Fruit fly (Drosophila melanogaster) whole organism, embryonic: ENCODE data around the gene CG5618.

Source experiments
- Blimp-1 ChIP-seq: fragments of 200-800 bp; sonication (Bioruptor generic); optimal IDR thresholded peaks from 3 replicates; lab custom pipeline; 2018; ENCODE audit warnings: missing biosample characterization, missing genetic modification characterization, mild to moderate bottlenecking, moderate library complexity, missing genetic modification reagents
- CG1024 ChIP-seq: fragments of 200-800 bp; sonication (Bioruptor generic); IDR thresholded peaks from 2 replicates; pipeline ENCODE4 v1.3.6; 2022; ENCODE audit warnings: missing biosample characterization, missing genetic modification characterization
- CG10274 ChIP-seq: fragments of 200-800 bp; sonication (Bioruptor generic); optimal IDR thresholded peaks from 3 replicates; lab custom pipeline; 2017; ENCODE audit warnings: missing biosample characterization, mild to moderate bottlenecking, missing genetic modification characterization
- CG11560 ChIP-seq: fragments of 200-800 bp; sonication (Bioruptor generic); IDR thresholded peaks from 3 replicates; pipeline ENCODE4 v1.3.6; 2022; ENCODE audit warnings: missing biosample characterization, missing genetic modification characterization
- CG12391 ChIP-seq: fragments of 200-800 bp; sonication (Bioruptor generic); optimal IDR thresholded peaks from 3 replicates; lab custom pipeline; 2018; ENCODE audit warnings: missing biosample characterization, mild to moderate bottlenecking, missing genetic modification characterization, moderate library complexity
- CG12659 ChIP-seq: fragments of 200-800 bp; sonication (Bioruptor generic); optimal IDR thresholded peaks from 3 replicates; lab custom pipeline; 2017; ENCODE audit warnings: mild to moderate bottlenecking, missing biosample characterization, missing genetic modification reagents, missing genetic modification characterization
- CG12769 ChIP-seq: fragments of 200-800 bp; sonication (Bioruptor generic); optimal IDR thresholded peaks from 2 replicates; lab custom pipeline; 2019; ENCODE audit warnings: missing biosample characterization, mild to moderate bottlenecking, missing genetic modification characterization, moderate library complexity
- CG13123 ChIP-seq: fragments of 200-800 bp; sonication (Bioruptor generic); optimal IDR thresholded peaks from 2 replicates; lab custom pipeline; 2016; ENCODE audit warnings: missing biosample characterization, missing genetic modification characterization
- CG14441 ChIP-seq: fragments of 200-800 bp; sonication (Bioruptor generic); IDR thresholded peaks from 2 replicates; pipeline ENCODE4 v1.3.6; 2022; ENCODE audit warnings: missing biosample characterization, missing genetic modification characterization
- CG14667 ChIP-seq: fragments of 200-800 bp; sonication (Bioruptor generic); IDR thresholded peaks from 2 replicates; pipeline ENCODE4 v1.3.6; 2022; ENCODE audit warnings: missing biosample characterization, missing genetic modification characterization
- CG18476 ChIP-seq: fragments of 200-800 bp; sonication (Bioruptor generic); optimal IDR thresholded peaks from 2 replicates; lab custom pipeline; 2016; ENCODE audit warnings: missing biosample characterization, mild to moderate bottlenecking, missing genetic modification characterization
- CG2116 ChIP-seq: fragments of 200-800 bp; sonication (Bioruptor generic); optimal IDR thresholded peaks from 3 replicates; lab custom pipeline; 2018; ENCODE audit warnings: missing biosample characterization, mild to moderate bottlenecking, missing genetic modification characterization
- CG32772 ChIP-seq: fragments of 200-800 bp; sonication (Bioruptor generic); IDR thresholded peaks from 2 replicates; pipeline ENCODE4 v1.3.6; 2022; ENCODE audit warnings: missing biosample characterization, missing genetic modification characterization
- CG34376 ChIP-seq: fragments of 200-800 bp; sonication (Bioruptor generic); optimal IDR thresholded peaks from 2 replicates; lab custom pipeline; 2018; ENCODE audit warnings: missing biosample characterization, mild to moderate bottlenecking, missing genetic modification characterization
- CG3995 ChIP-seq: fragments of 200-800 bp; sonication (Bioruptor generic); optimal IDR thresholded peaks from 3 replicates; lab custom pipeline; 2016; ENCODE audit warnings: missing biosample characterization, missing genetic modification characterization
- CG4854 ChIP-seq: fragments of 200-800 bp; sonication (Bioruptor generic); optimal IDR thresholded peaks from 2 replicates; lab custom pipeline; 2016; ENCODE audit warnings: missing biosample characterization, missing genetic modification characterization, inconsistent platforms
- CG6175 ChIP-seq: fragments of 200-800 bp; sonication (Bioruptor generic); IDR thresholded peaks from 3 replicates; pipeline ENCODE4 v1.3.6; 2022; ENCODE audit warnings: missing biosample characterization, missing genetic modification characterization
- CG6791 ChIP-seq: fragments of 200-800 bp; sonication (Bioruptor generic); IDR thresholded peaks from 3 replicates; pipeline ENCODE4 v1.3.6; 2022; ENCODE audit warnings: missing biosample characterization, missing genetic modification characterization; ENCODE audit not compliant: partially characterized antibody
- CG9437 ChIP-seq: fragments of 200-800 bp; sonication (Bioruptor generic); optimal IDR thresholded peaks from 2 replicates; lab custom pipeline; 2018; ENCODE audit warnings: missing biosample characterization, mild to moderate bottlenecking, missing genetic modification characterization
- CG9797 ChIP-seq: fragments of 200-800 bp; sonication (Bioruptor generic); optimal IDR thresholded peaks from 3 replicates; lab custom pipeline; 2018; ENCODE audit warnings: missing biosample characterization, mild to moderate bottlenecking, missing genetic modification characterization
- ERR ChIP-seq: fragments of 200-800 bp; sonication (Bioruptor generic); optimal IDR thresholded peaks from 2 replicates; lab custom pipeline; 2016; ENCODE audit warnings: missing biosample characterization, missing genetic modification characterization
- Ets97D ChIP-seq: fragments of 200-800 bp; sonication (Bioruptor generic); optimal IDR thresholded peaks from 3 replicates; lab custom pipeline; 2016; ENCODE audit warnings: missing biosample characterization, missing genetic modification characterization
- Fer2 ChIP-seq: fragments of 200-800 bp; sonication (Bioruptor generic); optimal IDR thresholded peaks from 2 replicates; lab custom pipeline; 2018; ENCODE audit warnings: missing biosample characterization, mild to moderate bottlenecking, missing genetic modification characterization, moderate library complexity
- GATAe ChIP-seq: fragments of 200-800 bp; sonication (Bioruptor generic); conservative IDR thresholded peaks from 2 replicates; pipeline ENCODE4 v1.3.6; 2022; ENCODE audit warnings: missing biosample characterization, missing genetic modification characterization
- HLH4C ChIP-seq: fragments of 200-800 bp; sonication (Bioruptor generic); IDR thresholded peaks from 3 replicates; pipeline ENCODE4 v1.3.6; 2022; ENCODE audit warnings: missing biosample characterization, missing genetic modification characterization; ENCODE audit not compliant: partially characterized antibody
- Hsf ChIP-seq: fragments of 200-800 bp; sonication (Bioruptor generic); optimal IDR thresholded peaks from 3 replicates; lab custom pipeline; 2016; ENCODE audit warnings: missing biosample characterization, missing genetic modification characterization
- Lim3 ChIP-seq: fragments of 200-800 bp; sonication (Bioruptor generic); IDR thresholded peaks from 2 replicates; pipeline ENCODE4 v1.3.6; 2022; ENCODE audit warnings: missing biosample characterization, missing genetic modification characterization
- MBD-R2 ChIP-seq: fragments of 200-800 bp; sonication (Bioruptor generic); IDR thresholded peaks from 2 replicates; pipeline ENCODE4 v1.3.6; 2022; ENCODE audit warnings: missing biosample characterization, missing genetic modification characterization
- Mad ChIP-seq: fragments of 200-800 bp; sonication (Bioruptor generic); optimal IDR thresholded peaks from 2 replicates; lab custom pipeline; 2016; ENCODE audit warnings: missing biosample characterization, missing genetic modification characterization
- Opbp ChIP-seq: fragments of 200-800 bp; sonication (Bioruptor generic); IDR thresholded peaks from 3 replicates; pipeline ENCODE4 v1.3.6; 2022; ENCODE audit warnings: missing biosample characterization, missing genetic modification characterization; ENCODE audit not compliant: partially characterized antibody
- Poxn ChIP-seq: fragments of 200-800 bp; sonication (Bioruptor generic); IDR thresholded peaks from 2 replicates; pipeline ENCODE4 v1.3.6; 2022; ENCODE audit warnings: missing biosample characterization, missing genetic modification characterization
- Sox102F ChIP-seq: fragments of 200-800 bp; sonication (Bioruptor generic); optimal IDR thresholded peaks from 2 replicates; lab custom pipeline; 2018; ENCODE audit warnings: missing biosample characterization, mild to moderate bottlenecking, missing genetic modification characterization, moderate library complexity
- bbx ChIP-seq: fragments of 200-800 bp; sonication (Bioruptor generic); IDR thresholded peaks from 2 replicates; pipeline ENCODE4 v1.3.6; 2022; ENCODE audit warnings: missing biosample characterization, missing genetic modification characterization; ENCODE audit not compliant: partially characterized antibody
- cad ChIP-seq: fragments of >200 bp; optimal IDR thresholded peaks from 2 replicates; lab custom pipeline; 2017; ENCODE audit warnings: missing biosample characterization, missing genetic modification characterization
- ewg ChIP-seq: fragments of 200-800 bp; sonication (Bioruptor generic); optimal IDR thresholded peaks from 3 replicates; lab custom pipeline; 2017; ENCODE audit warnings: mild to moderate bottlenecking, missing biosample characterization, missing genetic modification reagents, missing genetic modification characterization
- exex ChIP-seq: fragments of 200-800 bp; sonication (Bioruptor generic); optimal IDR thresholded peaks from 4 replicates; lab custom pipeline; 2018; ENCODE audit warnings: missing biosample characterization, mild to moderate bottlenecking, missing genetic modification characterization, moderate library complexity
- h ChIP-seq: fragments of >200 bp; optimal IDR thresholded peaks from 2 replicates; lab custom pipeline; 2017
- insv ChIP-seq, 2 experiments: fragments of 200-800 bp; sonication (Bioruptor generic); optimal IDR thresholded peaks; 3 replicates each; lab custom pipeline; 2016 to 2018; ENCODE audit warnings: missing biosample characterization in 2 of 2, missing genetic modification characterization in 2 of 2
- inv ChIP-seq: fragments of 200-800 bp; sonication (Bioruptor generic); IDR thresholded peaks from 2 replicates; pipeline ENCODE4 v1.3.6; 2022; ENCODE audit warnings: missing biosample characterization, missing genetic modification characterization; ENCODE audit not compliant: partially characterized antibody
- knrl ChIP-seq: fragments of 200-800 bp; sonication (Bioruptor generic); IDR thresholded peaks from 3 replicates; pipeline ENCODE4 v1.3.6; 2022; ENCODE audit warnings: missing biosample characterization, missing genetic modification characterization; ENCODE audit not compliant: partially characterized antibody
- lola ChIP-seq, 3 experiments: fragments of >200 bp in 2 of 3; fragments of 200-800 bp in 1 of 3; sonication (Bioruptor generic) in 1 of 3; optimal IDR thresholded peaks; 2 replicates each; lab custom pipeline; 2017 to 2019; ENCODE audit warnings: missing biosample characterization in 3 of 3, missing genetic modification characterization in 3 of 3, mild to moderate bottlenecking in 1 of 3, moderate library complexity in 1 of 3
- mam ChIP-seq: fragments of 200-800 bp; sonication (Bioruptor generic); optimal IDR thresholded peaks from 3 replicates; lab custom pipeline; 2016; ENCODE audit warnings: missing biosample characterization, missing genetic modification characterization
- mld ChIP-seq: fragments of 200-800 bp; sonication (Bioruptor generic); IDR thresholded peaks from 3 replicates; pipeline ENCODE4 v1.3.6; 2022; ENCODE audit warnings: missing biosample characterization, missing genetic modification characterization; ENCODE audit not compliant: partially characterized antibody
- nau ChIP-seq: fragments of 200-800 bp; sonication (Bioruptor generic); optimal IDR thresholded peaks from 3 replicates; lab custom pipeline; 2017; ENCODE audit warnings: missing biosample characterization, mild to moderate bottlenecking, missing genetic modification characterization, missing genetic modification reagents
- pfk ChIP-seq: fragments of 200-800 bp; sonication (Bioruptor generic); optimal IDR thresholded peaks from 2 replicates; lab custom pipeline; 2018; ENCODE audit warnings: missing biosample characterization, mild to moderate bottlenecking, missing genetic modification characterization, moderate library complexity
- psq ChIP-seq: fragments of 200-800 bp; sonication (Bioruptor generic); optimal IDR thresholded peaks from 2 replicates; lab custom pipeline; 2017; ENCODE audit warnings: missing biosample characterization, missing genetic modification characterization
- sens-2 ChIP-seq: fragments of 200-800 bp; sonication (Bioruptor generic); IDR thresholded peaks from 2 replicates; pipeline ENCODE4 v1.3.6; 2022; ENCODE audit warnings: missing biosample characterization, missing genetic modification characterization
- sob ChIP-seq: fragments of 200-800 bp; sonication (Bioruptor generic); IDR thresholded peaks from 2 replicates; pipeline ENCODE4 v1.3.6; 2022; ENCODE audit warnings: missing biosample characterization, missing genetic modification characterization
- tna ChIP-seq: fragments of 200-800 bp; sonication (Bioruptor generic); IDR thresholded peaks from 2 replicates; pipeline ENCODE4 v1.3.6; 2022; ENCODE audit warnings: missing biosample characterization, missing genetic modification characterization; ENCODE audit not compliant: partially characterized antibody

Gene CG5618

dm6 chr3L:20399550-20400109 lies 46.4 kb downstream of the CG5618 start (continued):
- TF ChIP-seq mld (GFP tag; lab: Robert Waterston, UW) (no peak), Mad (GFP tag; lab: Kevin White, UChicago) (peak; percentile 82), CG6175 (GFP tag; lab: Robert Waterston, UW) (0 out of 3 replicates have a peak, but pooled peaks have one; percentile 41), MBD-R2 (GFP tag; lab: Robert Waterston, UW) (peak; percentile 60; the same call in 1 of the 2 replicates), psq (peak; percentile 70), h (no peak), CG14667 (GFP tag; lab: Robert Waterston, UW) (peak; percentile 74), ewg (GFP tag; lab: Kevin White, UChicago) (peak; percentile 76), CG11560 (tag; lab: Robert Waterston, UW) (peak; percentile 74), CG3995 (peak; percentile 55), mam (GFP tag; lab: Kevin White, UChicago) (peak; percentile 86), Opbp (GFP tag; lab: Robert Waterston, UW) (no peak), Blimp-1 (GFP tag; lab: Kevin White, UChicago) (peak; percentile 81), Hsf (peak; percentile 87), CG32772 (GFP tag; lab: Robert Waterston, UW) (peak; percentile 66), bbx (no peak), ERR (peak; percentile 62), Ets97D (peak; percentile 25), pfk (GFP tag; lab: Kevin White, UChicago) (peak; percentile 40), tna (GFP tag; lab: Robert Waterston, UW) (no peak), Lim3 (GFP tag; lab: Robert Waterston, UW) (peak; percentile 52; the same call in 1 of the 2 replicates), insv (GFP tag; optimal IDR thresholded peaks at IDR 0.05; lab: Kevin White, UChicago) (peak in 1 of 2 experiments; percentile 57), Sox102F (peak; percentile 92), cad (GFP tag; lab: Kevin White, UChicago) (no peak), CG34376 (GFP tag; lab: Kevin White, UChicago) (peak; percentile 69), CG12391 (tag; lab: Kevin White, UChicago) (peak; percentile 89), CG1024 (GFP tag; lab: Robert Waterston, UW) (0 out of 2 replicates have a peak, but pooled peaks have one; percentile 50), CG12769 (tag; lab: Kevin White, UChicago) (peak; percentile 89), exex (tag; lab: Kevin White, UChicago) (peak; percentile 43), inv (GFP tag; lab: Robert Waterston, UW) (no peak), Poxn (GFP tag; lab: Robert Waterston, UW) (peak; percentile 19; the same call in 1 of the 2 replicates), Fer2 (tag; lab: Kevin White, UChicago) (peak; percentile 78), sob (peak; percentile 86), sens-2 (GFP tag; lab: Robert Waterston, UW) (no peak; the same call in 1 of the 2 replicates), CG12659 (GFP tag; lab: Kevin White, UChicago) (peak; percentile 93), CG13123 (peak; percentile 67), CG14441 (GFP tag; lab: Robert Waterston, UW) (peak; percentile 81), HLH4C (GFP tag; lab: Robert Waterston, UW) (no peak), CG10274 (peak; percentile 49), CG9797 (GFP tag; lab: Kevin White, UChicago) (no peak), nau (GFP tag; lab: Kevin White, UChicago) (peak; percentile 80), CG2116 (GFP tag; lab: Kevin White, UChicago) (peak; percentile 73), lola (GFP tag; optimal IDR thresholded peaks at IDR 0.05; lab: Kevin White, UChicago) (peak in 1 of 3 experiments; percentile 81), CG9437 (GFP tag; lab: Kevin White, UChicago) (peak; percentile 85), GATAe (GFP tag; lab: Robert Waterston, UW) (peak; percentile 57; the same call in 1 of the 2 replicates), CG18476 (peak; percentile 85), knrl (GFP tag; lab: Robert Waterston, UW) (peak; percentile 14; the same call in 1 of the 3 replicates), CG4854 (peak; percentile 75), CG6791 (GFP tag; lab: Robert Waterston, UW) (no peak)
